Fruit fly (Drosophila melanogaster): ENCODE measurements around the gene Rpt4.

DNA sequence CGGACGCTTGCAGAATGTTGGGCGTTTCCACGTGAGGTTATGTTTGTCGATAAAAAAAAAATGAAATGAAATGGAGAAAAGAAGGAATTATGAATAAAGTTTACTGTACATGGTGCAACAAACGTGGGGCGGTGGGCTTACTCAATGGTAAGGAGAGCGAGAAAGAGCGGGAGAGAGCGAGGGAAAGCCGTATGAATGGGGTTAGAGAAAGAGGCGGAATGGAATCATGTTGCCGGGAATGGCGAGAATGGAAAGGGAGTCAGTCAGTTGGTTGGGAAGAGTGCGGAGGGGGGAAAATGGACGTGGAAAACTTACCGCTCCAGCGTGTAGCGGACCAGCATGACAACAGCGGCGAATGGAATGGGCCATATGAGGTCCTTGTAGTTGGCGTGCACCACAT is 25.0 kb downstream of the Rpt4 start:
- TF ChIP-seq Sin3A (optimal IDR thresholded peaks at IDR 0.05): no peak
- no peak for TF ChIP-seq psq (optimal IDR thresholded peaks at IDR 0.05)
- TF ChIP-seq insv (optimal IDR thresholded peaks at IDR 0.05): no peak
- peak; percentile 51 for TF ChIP-seq ttk (optimal IDR thresholded peaks at IDR 0.05)
- no peak for TF ChIP-seq h (optimal IDR thresholded peaks at IDR 0.05)
- TF ChIP-seq Myc (optimal IDR thresholded peaks at IDR 0.05): no peak

Measured in Kc167 (cell line).